Fruit fly (Drosophila melanogaster) whole organism, embryonic: Measurements from ENCODE around the gene Dlic.

Experiments
- Antp ChIP-seq: fragments of 200-800 bp; sonication (Bioruptor generic); optimal IDR thresholded peaks from 3 replicates; lab custom pipeline; 2016; ENCODE audit warnings: missing biosample characterization, missing genetic modification characterization
- CG10267 ChIP-seq: fragments of 200-800 bp; sonication (Bioruptor generic); optimal IDR thresholded peaks from 2 replicates; lab custom pipeline; 2018; ENCODE audit warnings: missing biosample characterization, mild to moderate bottlenecking, missing genetic modification characterization, moderate library complexity
- CG10321 ChIP-seq: fragments of 200-800 bp; sonication (Bioruptor generic); IDR thresholded peaks from 2 replicates; pipeline ENCODE4 v1.3.6; 2022; ENCODE audit warnings: missing biosample characterization, missing genetic modification characterization
- CG10462 ChIP-seq: fragments of 200-800 bp; sonication (Bioruptor generic); optimal IDR thresholded peaks from 2 replicates; lab custom pipeline; 2016; ENCODE audit warnings: missing biosample characterization, missing genetic modification characterization
- CG10654 ChIP-seq: fragments of 200-800 bp; sonication (Bioruptor generic); optimal IDR thresholded peaks from 2 replicates; lab custom pipeline; 2016; ENCODE audit warnings: missing biosample characterization, missing genetic modification characterization
- CG10979 ChIP-seq: fragments of 200-800 bp; sonication (Bioruptor generic); optimal IDR thresholded peaks from 2 replicates; lab custom pipeline; 2018; ENCODE audit warnings: missing biosample characterization, mild to moderate bottlenecking, missing genetic modification characterization, moderate library complexity
- CG11085 ChIP-seq: fragments of 200-800 bp; sonication (Bioruptor generic); IDR thresholded peaks from 2 replicates; pipeline ENCODE4 v1.3.6; 2022; ENCODE audit warnings: missing biosample characterization, missing genetic modification characterization
- CG11695 ChIP-seq: fragments of 200-800 bp; sonication (Bioruptor generic); IDR thresholded peaks from 3 replicates; pipeline ENCODE4 v1.3.6; 2022; ENCODE audit warnings: missing biosample characterization, missing genetic modification characterization
- CG11723 ChIP-seq: fragments of 200-800 bp; sonication (Bioruptor generic); optimal IDR thresholded peaks from 2 replicates; lab custom pipeline; 2017; ENCODE audit warnings: missing biosample characterization, mild to moderate bottlenecking, missing genetic modification characterization
- CG13424 ChIP-seq: fragments of 200-800 bp; sonication (Bioruptor generic); optimal IDR thresholded peaks from 2 replicates; lab custom pipeline; 2019; ENCODE audit warnings: missing biosample characterization, mild to moderate bottlenecking, missing genetic modification characterization, moderate library complexity
- CG14441 ChIP-seq: fragments of 200-800 bp; sonication (Bioruptor generic); IDR thresholded peaks from 2 replicates; pipeline ENCODE4 v1.3.6; 2022; ENCODE audit warnings: missing biosample characterization, missing genetic modification characterization
- CG15073 ChIP-seq: fragments of 200-800 bp; sonication (Bioruptor generic); optimal IDR thresholded peaks from 2 replicates; lab custom pipeline; 2016; ENCODE audit warnings: missing biosample characterization, missing genetic modification characterization
- CG15479 ChIP-seq: fragments of 200-800 bp; sonication (Bioruptor generic); optimal IDR thresholded peaks from 3 replicates; lab custom pipeline; 2019; ENCODE audit warnings: missing biosample characterization, mild to moderate bottlenecking, missing genetic modification characterization, moderate library complexity
- CG17186 ChIP-seq: fragments of 200-800 bp; sonication (Bioruptor generic); optimal IDR thresholded peaks from 3 replicates; lab custom pipeline; 2017; ENCODE audit warnings: missing biosample characterization, missing genetic modification reagents, missing genetic modification characterization
- CG18262 ChIP-seq: fragments of 200-800 bp; optimal IDR thresholded peaks from 3 replicates; lab custom pipeline; 2019; ENCODE audit warnings: missing biosample characterization, mild to moderate bottlenecking, missing genetic modification characterization, moderate library complexity
- CG2678 ChIP-seq: fragments of 200-800 bp; sonication (Bioruptor generic); optimal IDR thresholded peaks from 3 replicates; lab custom pipeline; 2019; ENCODE audit warnings: missing biosample characterization, mild to moderate bottlenecking, missing genetic modification characterization, moderate library complexity
- CG4404 ChIP-seq: fragments of 200-800 bp; sonication (Bioruptor generic); IDR thresholded peaks from 2 replicates; pipeline ENCODE4 v1.3.6; 2022; ENCODE audit warnings: missing biosample characterization, missing genetic modification characterization
- CG5245 ChIP-seq: fragments of 200-800 bp; sonication (Bioruptor generic); optimal IDR thresholded peaks from 3 replicates; lab custom pipeline; 2016; ENCODE audit warnings: missing biosample characterization, missing genetic modification characterization
- CG8765 ChIP-seq: fragments of 200-800 bp; sonication (Bioruptor generic); IDR thresholded peaks from 2 replicates; pipeline ENCODE4 v1.3.6; 2022; ENCODE audit warnings: missing biosample characterization, missing genetic modification characterization
- CG9932 ChIP-seq: fragments of 200-800 bp; sonication (Bioruptor generic); IDR thresholded peaks from 2 replicates; pipeline ENCODE4 v1.3.6; 2022; ENCODE audit warnings: missing biosample characterization, missing genetic modification characterization
- Dip2 ChIP-seq: fragments of 200-800 bp; sonication (Bioruptor generic); IDR thresholded peaks from 2 replicates; pipeline ENCODE4 v1.3.6; 2022; ENCODE audit warnings: missing biosample characterization, missing genetic modification characterization
- Ets97D ChIP-seq: fragments of 200-800 bp; sonication (Bioruptor generic); optimal IDR thresholded peaks from 3 replicates; lab custom pipeline; 2016; ENCODE audit warnings: missing biosample characterization, missing genetic modification characterization
- Fer1 ChIP-seq: fragments of 200-800 bp; sonication (Bioruptor generic); optimal IDR thresholded peaks from 2 replicates; lab custom pipeline; 2017; ENCODE audit warnings: missing biosample characterization, mild to moderate bottlenecking, missing genetic modification characterization
- Gug ChIP-seq: fragments of 200-800 bp; sonication (Bioruptor generic); IDR thresholded peaks from 4 replicates; pipeline ENCODE4 v1.3.6; 2022; ENCODE audit warnings: missing biosample characterization, missing genetic modification characterization
- Xrp1 ChIP-seq: fragments of 200-800 bp; sonication (Bioruptor generic); IDR thresholded peaks from 2 replicates; pipeline ENCODE4 v1.3.6; 2022; ENCODE audit warnings: missing biosample characterization, missing genetic modification characterization
- al ChIP-seq: fragments of 200-800 bp; sonication (Bioruptor generic); IDR thresholded peaks from 2 replicates; pipeline ENCODE4 v1.3.6; 2022; ENCODE audit warnings: missing biosample characterization, missing genetic modification characterization
- ase ChIP-seq: fragments of 200-800 bp; sonication (Bioruptor generic); IDR thresholded peaks from 3 replicates; pipeline ENCODE4 v1.3.6; 2022; ENCODE audit warnings: missing biosample characterization, missing genetic modification characterization
- crp ChIP-seq, 2 experiments: fragments of 200-800 bp; sonication (Bioruptor generic); optimal IDR thresholded peaks; 2 replicates in 1 of 2; 3 replicates in 1 of 2; lab custom pipeline; 2017; ENCODE audit warnings: missing biosample characterization in 2 of 2, missing genetic modification characterization in 2 of 2, mild to moderate bottlenecking in 1 of 2, moderate library complexity in 1 of 2
- da ChIP-seq: fragments of 200-800 bp; sonication (Bioruptor generic); optimal IDR thresholded peaks from 2 replicates; lab custom pipeline; 2016; ENCODE audit warnings: missing biosample characterization, missing genetic modification characterization
- dmrt11E ChIP-seq: fragments of 200-800 bp; sonication (Bioruptor generic); optimal IDR thresholded peaks from 3 replicates; lab custom pipeline; 2018; ENCODE audit warnings: missing biosample characterization, mild to moderate bottlenecking, missing genetic modification characterization, moderate library complexity
- dysf ChIP-seq: fragments of 200-800 bp; sonication (Bioruptor generic); IDR thresholded peaks from 3 replicates; pipeline ENCODE4 v1.3.6; 2022; ENCODE audit warnings: missing biosample characterization, missing genetic modification characterization
- fd96Cb ChIP-seq: fragments of 200-800 bp; sonication (Bioruptor generic); optimal IDR thresholded peaks from 2 replicates; lab custom pipeline; 2018; ENCODE audit warnings: missing biosample characterization, mild to moderate bottlenecking, missing genetic modification characterization, moderate library complexity
- gro ChIP-seq: fragments of 200-800 bp; sonication (Bioruptor generic); optimal IDR thresholded peaks from 2 replicates; lab custom pipeline; 2016; ENCODE audit warnings: missing biosample characterization, missing genetic modification characterization
- h ChIP-seq: fragments of >200 bp; optimal IDR thresholded peaks from 2 replicates; lab custom pipeline; 2017
- ken ChIP-seq: fragments of 200-800 bp; sonication (Bioruptor generic); IDR thresholded peaks from 3 replicates; pipeline ENCODE4 v1.3.6; 2022; ENCODE audit warnings: missing biosample characterization, missing genetic modification characterization
- lov ChIP-seq, 2 experiments: fragments of 200-800 bp in 1 of 2; fragments of >200 bp in 1 of 2; sonication (Bioruptor generic) in 1 of 2; IDR thresholded peaks in 1 of 2; optimal IDR thresholded peaks in 1 of 2; 2 replicates in 1 of 2; 3 replicates in 1 of 2; pipeline versions ENCODE4 v1.3.6 to Lab custom; 2017 to 2022; ENCODE audit warnings: missing biosample characterization in 1 of 2, missing genetic modification characterization in 1 of 2
- mld ChIP-seq: fragments of 200-800 bp; sonication (Bioruptor generic); IDR thresholded peaks from 3 replicates; pipeline ENCODE4 v1.3.6; 2022; ENCODE audit warnings: missing biosample characterization, missing genetic modification characterization; ENCODE audit not compliant: partially characterized antibody
- nerfin-1 ChIP-seq: fragments of 200-800 bp; sonication (Bioruptor generic); optimal IDR thresholded peaks from 3 replicates; lab custom pipeline; 2019; ENCODE audit warnings: missing biosample characterization, mild to moderate bottlenecking, missing genetic modification characterization, moderate library complexity
- nom ChIP-seq: fragments of 200-800 bp; sonication (Bioruptor generic); optimal IDR thresholded peaks from 2 replicates; lab custom pipeline; 2017; ENCODE audit warnings: missing biosample characterization, missing genetic modification characterization, mild to moderate bottlenecking, moderate library complexity, missing genetic modification reagents
- otp ChIP-seq: fragments of 200-800 bp; sonication (Bioruptor generic); IDR thresholded peaks from 3 replicates; pipeline ENCODE4, ENCODE4 v1.3.6; 2022; ENCODE audit warnings: missing biosample characterization, missing genetic modification characterization
- pita ChIP-seq: fragments of 200-800 bp; sonication (Bioruptor generic); optimal IDR thresholded peaks from 2 replicates; lab custom pipeline; 2017; ENCODE audit warnings: missing biosample characterization, mild to moderate bottlenecking, missing genetic modification characterization
- pnt ChIP-seq: fragments of 200-800 bp; sonication (Bioruptor generic); optimal IDR thresholded peaks from 3 replicates; lab custom pipeline; 2016; ENCODE audit warnings: missing biosample characterization, missing genetic modification characterization
- prd ChIP-seq, 3 experiments: fragments of >200 bp in 2 of 3; fragments of 200-800 bp in 1 of 3; sonication (Bioruptor generic) in 1 of 3; optimal IDR thresholded peaks in 2 of 3; IDR thresholded peaks in 1 of 3; 2 replicates in 2 of 3; 3 replicates in 1 of 3; pipeline versions ENCODE4 v1.3.6 to Lab custom; 2017 to 2022; ENCODE audit warnings: missing biosample characterization in 1 of 3, missing genetic modification characterization in 1 of 3
- row ChIP-seq: fragments of 200-800 bp; sonication (Bioruptor generic); IDR thresholded peaks from 3 replicates; pipeline ENCODE4 v1.3.6; 2022; ENCODE audit warnings: missing biosample characterization, missing genetic modification characterization
- tll ChIP-seq, 2 experiments: fragments of 200-800 bp in 1 of 2; fragments of >200 bp in 1 of 2; sonication (Bioruptor generic) in 1 of 2; optimal IDR thresholded peaks; 2 replicates each; lab custom pipeline; 2017 to 2019; ENCODE audit warnings: missing biosample characterization in 2 of 2, missing genetic modification characterization in 2 of 2, mild to moderate bottlenecking in 1 of 2, moderate library complexity in 1 of 2
- trem ChIP-seq: fragments of 200-800 bp; optimal IDR thresholded peaks from 3 replicates; lab custom pipeline; 2019; ENCODE audit warnings: missing biosample characterization, mild to moderate bottlenecking, missing genetic modification characterization, moderate library complexity
- wor ChIP-seq: fragments of 200-800 bp; sonication (Bioruptor generic); IDR thresholded peaks from 2 replicates; pipeline ENCODE4 v1.3.6; 2022; ENCODE audit warnings: missing biosample characterization, missing genetic modification characterization
- zf30C ChIP-seq: fragments of 200-800 bp; sonication (Bioruptor generic); optimal IDR thresholded peaks from 3 replicates; lab custom pipeline; 2018; ENCODE audit warnings: missing biosample characterization, mild to moderate bottlenecking, missing genetic modification characterization

Dlic gene

DNA sequence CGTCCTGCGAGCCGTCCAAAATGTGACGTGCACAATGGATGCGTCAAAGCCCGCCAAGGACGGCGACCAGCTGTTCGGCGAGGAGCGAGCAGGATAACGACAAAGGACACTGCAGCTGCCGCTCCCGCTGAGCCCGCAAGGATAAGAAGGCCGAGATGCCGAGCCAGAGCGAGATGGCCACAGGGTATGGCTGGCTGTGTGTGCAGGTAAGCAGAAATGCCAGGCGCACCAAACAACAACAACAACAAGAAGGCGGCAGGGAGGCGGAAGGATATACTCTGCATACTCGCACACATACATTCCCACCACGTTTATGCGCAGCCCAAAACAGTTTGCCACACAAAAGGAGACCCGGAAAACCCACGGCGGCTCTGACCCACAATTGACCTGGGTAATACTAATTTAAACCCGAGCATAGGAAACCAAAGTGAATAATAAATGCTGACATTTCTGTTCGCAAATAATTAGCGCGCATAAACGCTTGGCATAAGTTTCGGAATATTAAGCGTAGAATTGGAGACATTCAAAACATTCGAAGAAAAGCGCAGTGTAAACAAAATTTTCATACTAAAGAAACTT, 7.5 kb upstream of the Dlic start (continued):
- TF ChIP-seq row (GFP tag; lab: Robert Waterston, UW) (peak; percentile 64), h (no peak), mld (GFP tag; lab: Robert Waterston, UW) (no peak), Gug (GFP tag; lab: Robert Waterston, UW) (no peak; the same call in 3 of the 4 replicates), CG15479 (peak; percentile 64), Xrp1 (GFP tag; lab: Robert Waterston, UW) (peak; percentile 66; the same call in 1 of the 2 replicates), gro (GFP tag; lab: Kevin White, UChicago) (peak; percentile 4), CG2678 (peak; percentile 54), Dip2 (GFP tag; lab: Robert Waterston, UW) (no peak), CG10462 (GFP tag; lab: Kevin White, UChicago) (no peak), ase (GFP tag; lab: Robert Waterston, UW) (0 out of 3 replicates have a peak, but pooled peaks have one; percentile 36), CG4404 (GFP tag; lab: Robert Waterston, UW) (peak; percentile 35), da (GFP tag; lab: Kevin White, UChicago) (peak; percentile 3), CG10654 (GFP tag; lab: Kevin White, UChicago) (no peak), CG5245 (GFP tag; lab: Kevin White, UChicago) (no peak), pita (no peak), CG8765 (GFP tag; lab: Robert Waterston, UW) (peak; percentile 51), Antp (GFP tag; lab: Kevin White, UChicago) (peak; percentile 14), CG14441 (GFP tag; lab: Robert Waterston, UW) (peak; percentile 23; the same call in 1 of the 2 replicates), CG9932 (0 out of 2 replicates have a peak, but pooled peaks have one; percentile 20), tll (GFP tag; optimal IDR thresholded peaks at IDR 0.05; lab: Kevin White, UChicago) (peak in 1 of 2 experiments; percentile 18), fd96Cb (peak; percentile 13), CG15073 (GFP tag; lab: Kevin White, UChicago) (no peak), wor (GFP tag; lab: Robert Waterston, UW) (no peak), nom (GFP tag; lab: Kevin White, UChicago) (peak; percentile 30), CG11085 (GFP tag; lab: Robert Waterston, UW) (no peak), CG11695 (peak; percentile 51; the same call in 1 of the 3 replicates), nerfin-1 (tag; lab: Kevin White, UChicago) (peak; percentile 45), CG18262 (tag; lab: Kevin White, UChicago) (peak; percentile 22), CG17186 (GFP tag; lab: Kevin White, UChicago) (no peak), dysf (peak; percentile 47; the same call in 1 of the 3 replicates), al (GFP tag; lab: Robert Waterston, UW) (0 out of 2 replicates have a peak, but pooled peaks have one; percentile 20), otp (GFP tag; lab: Robert Waterston, UW) (0 out of 3 replicates have a peak, but pooled peaks have one; percentile 39), crp (GFP tag; optimal IDR thresholded peaks at IDR 0.05; lab: Kevin White, UChicago) (peak in 1 of 2 experiments; percentile 3), lov (optimal IDR thresholded peaks at IDR 0.05; lab: Kevin White, UChicago) (no peak), lov (GFP tag; IDR thresholded peaks at IDR 0.05; lab: Robert Waterston, UW) (0 out of 3 replicates have a peak, but pooled peaks have one; percentile 11), Ets97D (GFP tag; lab: Kevin White, UChicago) (no peak), CG11723 (GFP tag; lab: Kevin White, UChicago) (no peak), CG10267 (tag; lab: Kevin White, UChicago) (peak; percentile 22), zf30C (no peak), CG10979 (tag; lab: Kevin White, UChicago) (peak; percentile 30), trem (no peak), pnt (GFP tag; lab: Kevin White, UChicago) (peak; percentile 19), Fer1 (peak; percentile 34), prd (optimal IDR thresholded peaks at IDR 0.05; lab: Kevin White, UChicago) (no peak), prd (GFP tag; IDR thresholded peaks at IDR 0.05; lab: Robert Waterston, UW) (peak; percentile 44; the same call in 1 of the 3 replicates), ken (GFP tag; lab: Robert Waterston, UW) (0 out of 3 replicates have a peak, but pooled peaks have one; percentile 8), CG10321 (GFP tag; lab: Robert Waterston, UW) (peak; percentile 56; the same call in 1 of the 2 replicates), CG13424 (tag; lab: Kevin White, UChicago) (peak; percentile 36), dmrt11E (tag; lab: Kevin White, UChicago) (peak; percentile 34)
